Worm (Caenorhabditis elegans): Measurements from ENCODE around the gene F17C11.26.

F17C11.26 gene

ce11 chrV:10898629-10899028, 42.6 kb upstream of the F17C11.26 start:
- TF ChIP-seq blmp-1 (tag; optimal IDR thresholded peaks at IDR 0.05) (peak; percentile 72), lin-14 (GFP tag; optimal IDR thresholded peaks at IDR 0.05) (peak; percentile 41), ama-1 (optimal IDR thresholded peaks at IDR 0.05) (no peak), nhr-85 (tag) (peak; percentile 69), efl-1 (optimal IDR thresholded peaks at IDR 0.05) (no peak), efl-1 (GFP tag; optimal IDR thresholded peaks at IDR 0.05 in 1 of 2) (peak in 1 of 2 experiments; percentile 80)

ce11 chrV:10901125-10901524, 40.1 kb upstream of the F17C11.26 start, which contains the start of gene spp-16:
spp-16 (minus strand) TSS chrV:10901303.
- no peak for TF ChIP-seq lin-39 (tag; optimal IDR thresholded peaks at IDR 0.05)
- no peak for TF ChIP-seq ceh-90 (tag; optimal IDR thresholded peaks at IDR 0.05)
- TF ChIP-seq efl-1 (optimal IDR thresholded peaks at IDR 0.05), result no peak
- TF ChIP-seq efl-1 (GFP tag; optimal IDR thresholded peaks at IDR 0.05 in 1 of 2), result peak in 1 of 2 experiments; percentile 48
- TF ChIP-seq nhr-77 (tag; optimal IDR thresholded peaks at IDR 0.05), result no peak
- no peak for TF ChIP-seq snu-23 (GFP tag; optimal IDR thresholded peaks at IDR 0.05)
- TF ChIP-seq xbp-1 (tag; optimal IDR thresholded peaks at IDR 0.05), result no peak
- TF ChIP-seq nhr-84 (tag; optimal IDR thresholded peaks at IDR 0.05), result no peak

ce11 chrV:10902682-10903081, 38.6 kb upstream of the F17C11.26 start, which contains the start of gene F32D8.8:
F32D8.8 (minus strand) TSS chrV:10902782.
- TF ChIP-seq ces-1 (GFP tag; optimal IDR thresholded peaks at IDR 0.05) (no peak), lin-13 (GFP tag; optimal IDR thresholded peaks at IDR 0.05) (no peak), hlh-4 (tag; optimal IDR thresholded peaks at IDR 0.05) (no peak), sptf-1 (tag; optimal IDR thresholded peaks at IDR 0.05) (no peak), fos-1 (tag; optimal IDR thresholded peaks at IDR 0.05) (no peak), efl-3 (GFP tag; optimal IDR thresholded peaks at IDR 0.05) (no peak), snpc-4 (tag; optimal IDR thresholded peaks at IDR 0.05) (no peak), nhr-47 (tag; optimal IDR thresholded peaks at IDR 0.05) (no peak), nhr-76 (tag; optimal IDR thresholded peaks at IDR 0.05) (no peak), sup-37 (GFP tag; optimal IDR thresholded peaks at IDR 0.05) (no peak), ama-1 (optimal IDR thresholded peaks at IDR 0.05) (no peak), fkh-4 (tag; optimal IDR thresholded peaks at IDR 0.05; ENCODE audit: borderline replicate concordance) (no peak), lin-14 (GFP tag; optimal IDR thresholded peaks at IDR 0.05) (no peak), nhr-20 (tag; optimal IDR thresholded peaks at IDR 0.05) (no peak), mep-1 (tag; optimal IDR thresholded peaks at IDR 0.05) (no peak)

ce11 chrV:10903748-10904147, 37.5 kb upstream of the F17C11.26 start, which contains the start of gene F32D8.15:
F32D8.15 (plus strand) TSS chrV:10904048.
- TF ChIP-seq dsc-1 (tag; optimal IDR thresholded peaks at IDR 0.05) (peak; percentile 4), mep-1 (tag; optimal IDR thresholded peaks at IDR 0.05) (no peak), aly-2 (tag; optimal IDR thresholded peaks at IDR 0.05) (no peak), nhr-90 (tag; optimal IDR thresholded peaks at IDR 0.05; ENCODE audit: poor library complexity) (no peak), lin-14 (GFP tag; optimal IDR thresholded peaks at IDR 0.05) (peak; percentile 40), nhr-76 (tag; optimal IDR thresholded peaks at IDR 0.05) (no peak)

- peak; percentile 23 for TF ChIP-seq dsc-1 (tag; optimal IDR thresholded peaks at IDR 0.05)
- peak; percentile 61 for TF ChIP-seq blmp-1 (tag; optimal IDR thresholded peaks at IDR 0.05)
- TF ChIP-seq ceh-82 (tag; optimal IDR thresholded peaks at IDR 0.05), result peak in 1 of 3 experiments; percentile 32
- peak; percentile 14 for TF ChIP-seq ces-1 (GFP tag; optimal IDR thresholded peaks at IDR 0.05)
- no peak for TF ChIP-seq nhr-71 (tag; optimal IDR thresholded peaks at IDR 0.05)
- TF ChIP-seq lsy-2 (tag; optimal IDR thresholded peaks at IDR 0.05), result peak in 1 of 2 experiments; percentile 7
- no peak for TF ChIP-seq elt-3 (tag; optimal IDR thresholded peaks at IDR 0.05)
- TF ChIP-seq C16A3.4 (tag; optimal IDR thresholded peaks at IDR 0.05), result no peak
- TF ChIP-seq nhr-19 (GFP tag; conservative IDR thresholded peaks at IDR 0.05), result no peak
- no peak for TF ChIP-seq alr-1 (tag; optimal IDR thresholded peaks at IDR 0.05; ENCODE audit: borderline replicate concordance)
- no peak for TF ChIP-seq rnt-1 (tag; optimal IDR thresholded peaks at IDR 0.05)
- TF ChIP-seq aly-2 (tag; optimal IDR thresholded peaks at IDR 0.05), result no peak
- peak; percentile 82 for TF ChIP-seq lin-14 (GFP tag; optimal IDR thresholded peaks at IDR 0.05)
- TF ChIP-seq fkh-10 (GFP tag; optimal IDR thresholded peaks at IDR 0.05), result peak; percentile 69
Measured at ce11 chrV:10904795-10905194, 36.5 kb upstream of the F17C11.26 start.
